Fruit fly (Drosophila melanogaster) whole organism, embryonic: Measurements from ENCODE around the gene CSN3.

Experiments used
- Asciz ChIP-seq: fragments of 200-800 bp; sonication (Bioruptor generic); optimal IDR thresholded peaks from 2 replicates; lab custom pipeline; 2017; ENCODE audit warnings: missing biosample characterization, mild to moderate bottlenecking, missing genetic modification characterization, missing genetic modification reagents
- Bdp1 ChIP-seq: fragments of 200-800 bp; sonication (Bioruptor generic); optimal IDR thresholded peaks from 3 replicates; lab custom pipeline; 2016; ENCODE audit warnings: missing biosample characterization, missing genetic modification characterization
- CG10431 ChIP-seq: fragments of 200-800 bp; sonication (Bioruptor generic); optimal IDR thresholded peaks from 3 replicates; lab custom pipeline; 2018; ENCODE audit warnings: missing biosample characterization, mild to moderate bottlenecking, missing genetic modification characterization
- CG10565 ChIP-seq: fragments of 200-800 bp; sonication (Bioruptor generic); optimal IDR thresholded peaks from 3 replicates; lab custom pipeline; 2016; ENCODE audit warnings: missing biosample characterization, mild to moderate bottlenecking, missing genetic modification characterization
- CG11093 ChIP-seq: fragments of 200-800 bp; sonication (Bioruptor generic); IDR thresholded peaks from 3 replicates; pipeline ENCODE4 v1.3.6; 2022; ENCODE audit warnings: missing biosample characterization, missing genetic modification characterization
- CG12155 ChIP-seq: fragments of 200-800 bp; sonication (Bioruptor generic); optimal IDR thresholded peaks from 3 replicates; lab custom pipeline; 2016; ENCODE audit warnings: missing biosample characterization, missing genetic modification characterization
- CG14014 ChIP-seq: fragments of 200-800 bp; sonication (Bioruptor generic); IDR thresholded peaks from 2 replicates; pipeline ENCODE4 v1.3.6; 2022; ENCODE audit warnings: missing biosample characterization, missing genetic modification characterization
- CG15479 ChIP-seq: fragments of 200-800 bp; sonication (Bioruptor generic); optimal IDR thresholded peaks from 3 replicates; lab custom pipeline; 2019; ENCODE audit warnings: missing biosample characterization, mild to moderate bottlenecking, missing genetic modification characterization, moderate library complexity
- CG1792 ChIP-seq: fragments of 200-800 bp; sonication (Bioruptor generic); optimal IDR thresholded peaks from 2 replicates; lab custom pipeline; 2016; ENCODE audit warnings: missing biosample characterization, missing genetic modification characterization
- CG2116 ChIP-seq: fragments of 200-800 bp; sonication (Bioruptor generic); optimal IDR thresholded peaks from 3 replicates; lab custom pipeline; 2018; ENCODE audit warnings: missing biosample characterization, mild to moderate bottlenecking, missing genetic modification characterization
- CG2199 ChIP-seq: fragments of 200-800 bp; sonication (Bioruptor generic); IDR thresholded peaks from 3 replicates; pipeline ENCODE4 v1.3.6; 2022; ENCODE audit warnings: missing biosample characterization, missing genetic modification characterization
- CG30020 ChIP-seq: fragments of 200-800 bp; optimal IDR thresholded peaks from 2 replicates; lab custom pipeline; 2019; ENCODE audit warnings: missing biosample characterization, mild to moderate bottlenecking, missing genetic modification characterization, moderate library complexity
- CG33213 ChIP-seq: fragments of 200-800 bp; sonication (Bioruptor generic); optimal IDR thresholded peaks from 3 replicates; lab custom pipeline; 2016; ENCODE audit warnings: missing biosample characterization, missing genetic modification characterization
- CG5953 ChIP-seq: fragments of 200-800 bp; sonication (Bioruptor generic); IDR thresholded peaks from 2 replicates; pipeline ENCODE4 v1.3.6; 2022; ENCODE audit warnings: missing biosample characterization, missing genetic modification characterization
- CG6254 ChIP-seq: fragments of 200-800 bp; sonication (Bioruptor generic); optimal IDR thresholded peaks from 3 replicates; lab custom pipeline; 2017; ENCODE audit warnings: mild to moderate bottlenecking, missing biosample characterization, missing genetic modification reagents, missing genetic modification characterization
- CG6791 ChIP-seq: fragments of 200-800 bp; sonication (Bioruptor generic); IDR thresholded peaks from 3 replicates; pipeline ENCODE4 v1.3.6; 2022; ENCODE audit warnings: missing biosample characterization, missing genetic modification characterization; ENCODE audit not compliant: partially characterized antibody
- CG6854 ChIP-seq: fragments of 200-800 bp; sonication (Bioruptor generic); optimal IDR thresholded peaks from 3 replicates; lab custom pipeline; 2017; ENCODE audit warnings: missing biosample characterization, mild to moderate bottlenecking, missing genetic modification characterization
- CG7357 ChIP-seq: fragments of 200-800 bp; sonication (Bioruptor generic); IDR thresholded peaks from 3 replicates; pipeline ENCODE4 v1.3.6; 2022; ENCODE audit warnings: missing biosample characterization, missing genetic modification characterization
- CG8089 ChIP-seq: fragments of 200-800 bp; sonication (Bioruptor generic); optimal IDR thresholded peaks from 3 replicates; lab custom pipeline; 2016; ENCODE audit warnings: missing biosample characterization, missing genetic modification characterization
- CG9437 ChIP-seq: fragments of 200-800 bp; sonication (Bioruptor generic); optimal IDR thresholded peaks from 2 replicates; lab custom pipeline; 2018; ENCODE audit warnings: missing biosample characterization, mild to moderate bottlenecking, missing genetic modification characterization
- CG9817 ChIP-seq: fragments of 200-800 bp; sonication (Bioruptor generic); optimal IDR thresholded peaks from 2 replicates; lab custom pipeline; 2018; ENCODE audit warnings: missing biosample characterization, mild to moderate bottlenecking, missing genetic modification characterization, moderate library complexity
- CoRest ChIP-seq: fragments of 200-800 bp; sonication (Bioruptor generic); optimal IDR thresholded peaks from 3 replicates; lab custom pipeline; 2018; ENCODE audit warnings: missing biosample characterization, mild to moderate bottlenecking, missing genetic modification characterization, moderate library complexity
- D19B ChIP-seq: fragments of 200-800 bp; sonication (Bioruptor generic); optimal IDR thresholded peaks from 2 replicates; lab custom pipeline; 2017; ENCODE audit warnings: missing biosample characterization, mild to moderate bottlenecking, missing genetic modification characterization
- Eip74EF ChIP-seq, 2 experiments: fragments of 200-800 bp in 1 of 2; fragments of >200 bp in 1 of 2; sonication (Bioruptor generic) in 1 of 2; optimal IDR thresholded peaks; 2 replicates each; lab custom pipeline; 2017 to 2019; ENCODE audit warnings: missing biosample characterization in 2 of 2, missing genetic modification characterization in 2 of 2, mild to moderate bottlenecking in 1 of 2, moderate library complexity in 1 of 2
- Elba2 ChIP-seq: fragments of 200-800 bp; sonication (Bioruptor generic); optimal IDR thresholded peaks from 3 replicates; lab custom pipeline; 2016; ENCODE audit warnings: missing biosample characterization, missing genetic modification characterization
- H2.0 ChIP-seq: fragments of 200-800 bp; sonication (Bioruptor generic); IDR thresholded peaks from 2 replicates; pipeline ENCODE4 v1.3.6; 2022; ENCODE audit warnings: missing biosample characterization, missing genetic modification characterization
- Kr ChIP-seq: fragments of 200-800 bp; sonication (Bioruptor generic); optimal IDR thresholded peaks from 2 replicates; lab custom pipeline; 2017; ENCODE audit warnings: missing biosample characterization, mild to moderate bottlenecking, missing genetic modification characterization
- Lim3 ChIP-seq: fragments of 200-800 bp; sonication (Bioruptor generic); IDR thresholded peaks from 2 replicates; pipeline ENCODE4 v1.3.6; 2022; ENCODE audit warnings: missing biosample characterization, missing genetic modification characterization
- Ptx1 ChIP-seq: fragments of 200-800 bp; sonication (Bioruptor generic); IDR thresholded peaks from 2 replicates; pipeline ENCODE4 v1.3.6; 2022; ENCODE audit warnings: missing biosample characterization, missing genetic modification characterization
- Sin3A ChIP-seq: fragments of >200 bp; optimal IDR thresholded peaks from 2 replicates; lab custom pipeline; 2018
- Sox100B ChIP-seq: fragments of 200-800 bp; sonication (Bioruptor generic); optimal IDR thresholded peaks from 3 replicates; lab custom pipeline; 2018; ENCODE audit warnings: missing biosample characterization, mild to moderate bottlenecking, missing genetic modification characterization
- Taf1 ChIP-seq: fragments of 200-800 bp; sonication (Bioruptor generic); IDR thresholded peaks from 2 replicates; pipeline ENCODE4 v1.3.6; 2022; ENCODE audit warnings: missing biosample characterization, missing genetic modification characterization
- Vsx1 ChIP-seq: fragments of 200-800 bp; sonication (Bioruptor generic); optimal IDR thresholded peaks from 2 replicates; lab custom pipeline; 2017; ENCODE audit warnings: missing biosample characterization, mild to moderate bottlenecking, missing genetic modification characterization, missing genetic modification reagents
- bbx ChIP-seq: fragments of 200-800 bp; sonication (Bioruptor generic); IDR thresholded peaks from 2 replicates; pipeline ENCODE4 v1.3.6; 2022; ENCODE audit warnings: missing biosample characterization, missing genetic modification characterization; ENCODE audit not compliant: partially characterized antibody
- emc ChIP-seq: fragments of 200-800 bp; sonication (Bioruptor generic); optimal IDR thresholded peaks from 2 replicates; lab custom pipeline; 2016; ENCODE audit warnings: missing biosample characterization, missing genetic modification characterization
- gro ChIP-seq: fragments of 200-800 bp; sonication (Bioruptor generic); optimal IDR thresholded peaks from 2 replicates; lab custom pipeline; 2016; ENCODE audit warnings: missing biosample characterization, missing genetic modification characterization
- gt ChIP-seq: fragments of 200-800 bp; sonication (Bioruptor generic); IDR thresholded peaks from 2 replicates; pipeline ENCODE4 v1.3.6; 2022; ENCODE audit warnings: missing biosample characterization, missing genetic modification characterization
- ind ChIP-seq: fragments of 200-800 bp; sonication (Bioruptor generic); optimal IDR thresholded peaks from 3 replicates; lab custom pipeline; 2016; ENCODE audit warnings: missing biosample characterization, missing genetic modification characterization
- mam ChIP-seq: fragments of 200-800 bp; sonication (Bioruptor generic); optimal IDR thresholded peaks from 3 replicates; lab custom pipeline; 2016; ENCODE audit warnings: missing biosample characterization, missing genetic modification characterization
- mld ChIP-seq: fragments of 200-800 bp; sonication (Bioruptor generic); IDR thresholded peaks from 3 replicates; pipeline ENCODE4 v1.3.6; 2022; ENCODE audit warnings: missing biosample characterization, missing genetic modification characterization; ENCODE audit not compliant: partially characterized antibody
- otp ChIP-seq: fragments of 200-800 bp; sonication (Bioruptor generic); IDR thresholded peaks from 3 replicates; pipeline ENCODE4, ENCODE4 v1.3.6; 2022; ENCODE audit warnings: missing biosample characterization, missing genetic modification characterization
- pan ChIP-seq, 4 experiments: fragments of >200 bp in 3 of 4; fragments of 200-800 bp in 1 of 4; sonication (Bioruptor generic) in 1 of 4; optimal IDR thresholded peaks in 3 of 4; IDR thresholded peaks in 1 of 4; 2 replicates each; pipeline versions ENCODE4 v1.3.6 to Lab custom; 2017 to 2022; ENCODE audit warnings: missing biosample characterization in 2 of 4, missing genetic modification characterization in 2 of 4, mixed read lengths in 1 of 4
- repo ChIP-seq: fragments of 200-800 bp; sonication (Bioruptor generic); optimal IDR thresholded peaks from 2 replicates; lab custom pipeline; 2016; ENCODE audit warnings: missing biosample characterization, missing genetic modification characterization
- run ChIP-seq: fragments of 200-800 bp; sonication (Bioruptor generic); optimal IDR thresholded peaks from 3 replicates; lab custom pipeline; 2018; ENCODE audit warnings: missing biosample characterization, mild to moderate bottlenecking, missing genetic modification characterization
- sd ChIP-seq: fragments of 200-800 bp; sonication (Bioruptor generic); optimal IDR thresholded peaks from 3 replicates; lab custom pipeline; 2018; ENCODE audit warnings: missing biosample characterization, mild to moderate bottlenecking, missing genetic modification characterization, moderate library complexity
- sna ChIP-seq: fragments of 200-800 bp; sonication (Bioruptor generic); IDR thresholded peaks from 2 replicates; pipeline ENCODE4 v1.3.6; 2022; ENCODE audit warnings: missing biosample characterization, missing genetic modification characterization; ENCODE audit not compliant: partially characterized antibody
- tio ChIP-seq: fragments of 200-800 bp; sonication (Bioruptor generic); optimal IDR thresholded peaks from 2 replicates; lab custom pipeline; 2017; ENCODE audit warnings: missing biosample characterization, missing genetic modification characterization, inconsistent platforms
- zfh2 ChIP-seq: fragments of 200-800 bp; sonication (Bioruptor generic); optimal IDR thresholded peaks from 2 replicates; lab custom pipeline; 2016; ENCODE audit warnings: missing biosample characterization, missing genetic modification characterization

The CSN3 gene

dm6 chr3L:20826950-20827910 is 14.1 kb downstream of the CSN3 start (continued):
- no peak for TF ChIP-seq pan (optimal IDR thresholded peaks at IDR 0.05; lab: Kevin White, UChicago)
- peak in 1 of 2 experiments; percentile 61 for TF ChIP-seq pan (GFP tag; optimal IDR thresholded peaks at IDR 0.05 in 1 of 2, IDR thresholded peaks at IDR 0.05 in 1 of 2)
- no peak for TF ChIP-seq CG14014 (GFP tag; lab: Robert Waterston, UW)
- peak; percentile 4 for TF ChIP-seq CG12155
- TF ChIP-seq CG9817 (tag; lab: Kevin White, UChicago) = peak; percentile 45
- TF ChIP-seq CG7357 (GFP tag; lab: Robert Waterston, UW) = no peak
- TF ChIP-seq Lim3 (GFP tag; lab: Robert Waterston, UW) = no peak
- peak; percentile 35 for TF ChIP-seq ind (GFP tag; lab: Kevin White, UChicago)
- no peak for TF ChIP-seq CG10565 (GFP tag; lab: Kevin White, UChicago)
- no peak for TF ChIP-seq CG9437
- no peak for TF ChIP-seq otp
- peak; percentile 29 for TF ChIP-seq mam (GFP tag; lab: Kevin White, UChicago)
- peak; percentile 65; the same call in 1 of the 2 replicates for TF ChIP-seq Ptx1 (GFP tag; lab: Robert Waterston, UW)
- no peak for TF ChIP-seq Vsx1
- TF ChIP-seq CoRest (tag; lab: Kevin White, UChicago) = no peak
- no peak for TF ChIP-seq Bdp1 (GFP tag; lab: Kevin White, UChicago)
- no peak for TF ChIP-seq emc (GFP tag; lab: Kevin White, UChicago)
- no peak for TF ChIP-seq Eip74EF (GFP tag; optimal IDR thresholded peaks at IDR 0.05; lab: Kevin White, UChicago)
- TF ChIP-seq CG33213 (GFP tag; lab: Kevin White, UChicago) = no peak
- TF ChIP-seq zfh2 (GFP tag; lab: Kevin White, UChicago) = peak; percentile 42
- no peak for TF ChIP-seq run (tag; lab: Kevin White, UChicago)
- TF ChIP-seq CG15479 (GFP tag; lab: Kevin White, UChicago) = no peak
- TF ChIP-seq H2.0 = no peak
- TF ChIP-seq CG2116 (GFP tag; lab: Kevin White, UChicago) = no peak
- no peak for TF ChIP-seq Sox100B (GFP tag; lab: Kevin White, UChicago)
- no peak for TF ChIP-seq bbx (GFP tag; lab: Robert Waterston, UW)
- TF ChIP-seq Elba2 (GFP tag; lab: Kevin White, UChicago) = no peak
- TF ChIP-seq CG2199 (GFP tag; lab: Robert Waterston, UW) = no peak
- no peak for TF ChIP-seq gro
- no peak for TF ChIP-seq Kr (GFP tag; lab: Kevin White, UChicago)
- TF ChIP-seq gt (GFP tag; lab: Robert Waterston, UW) = no peak
- no peak for TF ChIP-seq CG6254 (GFP tag; lab: Kevin White, UChicago)
- TF ChIP-seq CG10431 (GFP tag; lab: Kevin White, UChicago) = no peak
- TF ChIP-seq Asciz (GFP tag; lab: Kevin White, UChicago) = peak; percentile 13
- no peak for TF ChIP-seq Sin3A (lab: Kevin White, UChicago)
- TF ChIP-seq CG30020 (tag; lab: Kevin White, UChicago) = no peak
- TF ChIP-seq tio (GFP tag; lab: Kevin White, UChicago) = peak; percentile 45
- no peak for TF ChIP-seq CG5953 (GFP tag; lab: Robert Waterston, UW)
- no peak for TF ChIP-seq sd (tag; lab: Kevin White, UChicago)
- TF ChIP-seq Taf1 (GFP tag; lab: Robert Waterston, UW) = 0 out of 2 replicates have a peak, but pooled peaks have one; percentile 12
- no peak for TF ChIP-seq sna (GFP tag; lab: Robert Waterston, UW)
- TF ChIP-seq mld (GFP tag; lab: Robert Waterston, UW) = no peak
- peak; percentile 24 for TF ChIP-seq D19B (GFP tag; lab: Kevin White, UChicago)
- no peak for TF ChIP-seq repo
- TF ChIP-seq CG6791 = no peak
- no peak for TF ChIP-seq CG11093
- no peak for TF ChIP-seq CG8089 (GFP tag; lab: Kevin White, UChicago)
- TF ChIP-seq CG6854 (GFP tag; lab: Kevin White, UChicago) = no peak
- no peak for TF ChIP-seq CG1792 (GFP tag; lab: Kevin White, UChicago)
